Fruit fly (Drosophila melanogaster) whole organism: ENCODE data around the gene CG2611.

ENCODE experiments used
- CG8478 ChIP-seq: fragments of >200 bp; optimal IDR thresholded peaks from 2 replicates; lab custom pipeline; 2018; ENCODE audit warnings: inconsistent platforms
- pan ChIP-seq: fragments of >200 bp; optimal IDR thresholded peaks from 2 replicates; lab custom pipeline; 2017
- usp ChIP-seq: fragments of >200 bp; optimal IDR thresholded peaks from 2 replicates; lab custom pipeline; 2017; ENCODE audit warnings: missing biosample characterization, missing genetic modification characterization, mixed read lengths

DNA sequence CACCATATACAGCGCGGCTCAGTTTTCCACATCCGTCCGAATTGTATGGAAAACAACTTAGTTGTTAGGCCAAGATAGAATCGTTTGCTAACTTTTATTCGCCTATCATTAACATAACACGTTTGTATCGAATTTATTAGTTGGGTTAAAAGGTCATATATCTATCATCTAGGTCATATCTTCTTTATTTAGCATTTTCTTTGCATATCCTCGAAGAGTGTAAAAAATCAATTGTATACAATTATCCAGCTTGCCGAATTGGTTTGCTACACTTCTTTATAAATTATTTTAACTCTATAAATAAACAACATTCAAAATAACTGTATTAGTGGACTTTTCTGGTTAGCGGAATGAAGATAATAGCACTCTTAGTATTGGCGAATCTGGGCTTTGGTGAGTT, 15.8 kb upstream of the CG2611 start, which contains the start of gene CG17472:
- no peak for TF ChIP-seq usp (GFP tag; lab: Kevin White, UChicago)
- TF ChIP-seq pan (lab: Kevin White, UChicago) = no peak
- TF ChIP-seq CG8478 (lab: Kevin White, UChicago) = no peak
